Worm (Caenorhabditis elegans) whole organism, late embryonic: ENCODE measurements around the gene col-3.

Source experiments
- C08G9.2 ChIP-seq: sonication (generic microtip); optimal IDR thresholded peaks from 2 replicates; lab custom pipeline; 2016; ENCODE audit warnings: mild to moderate bottlenecking, missing genetic modification characterization, moderate library complexity, missing compliant biosample characterization
- K02D7.2 ChIP-seq: sonication (generic microtip); optimal IDR thresholded peaks from 2 replicates; lab custom pipeline; 2017; ENCODE audit warnings: mild to moderate bottlenecking, missing genetic modification characterization, missing compliant biosample characterization
- T23F11.4 ChIP-seq: fragments of 200-800 bp; sonication (Bioruptor generic); optimal IDR thresholded peaks from 2 replicates; lab custom pipeline; 2018; ENCODE audit warnings: mild to moderate bottlenecking, missing genetic modification characterization, missing compliant biosample characterization
- Y22D7AL.16 ChIP-seq: sonication (generic microtip); optimal IDR thresholded peaks from 2 replicates; lab custom pipeline; 2016; ENCODE audit warnings: missing genetic modification characterization, missing compliant biosample characterization
- ama-1 ChIP-seq: fragments of 150-350 bp; optimal IDR thresholded peaks from 2 replicates; lab custom pipeline; 2014
- ceh-18 ChIP-seq: sonication (generic microtip); optimal IDR thresholded peaks from 2 replicates; lab custom pipeline; 2016; ENCODE audit warnings: missing genetic modification characterization, missing compliant biosample characterization
- ceh-19 ChIP-seq: fragments of 200-800 bp; sonication (Bioruptor generic); optimal IDR thresholded peaks from 2 replicates; lab custom pipeline; 2018; ENCODE audit warnings: mild to moderate bottlenecking, missing genetic modification characterization, missing compliant biosample characterization
- ceh-22 ChIP-seq: sonication (generic microtip); optimal IDR thresholded peaks from 2 replicates; lab custom pipeline; 2017; ENCODE audit warnings: missing biosample characterization, missing genetic modification characterization
- ceh-24 ChIP-seq: sonication (generic microtip); optimal IDR thresholded peaks from 2 replicates; lab custom pipeline; 2016; ENCODE audit warnings: mild to moderate bottlenecking, missing genetic modification characterization, missing compliant biosample characterization
- ceh-30 ChIP-seq: fragments of 150-350 bp; optimal IDR thresholded peaks from 2 replicates; lab custom pipeline; 2014; ENCODE audit warnings: missing biosample characterization, missing genetic modification characterization
- ceh-45 ChIP-seq: fragments of 200-800 bp; sonication (Bioruptor generic); IDR thresholded peaks from 2 replicates; pipeline ENCODE4 v1.3.6; 2022; ENCODE audit warnings: missing genetic modification reagents, missing genetic modification characterization, missing compliant biosample characterization
- ceh-48 ChIP-seq: sonication (generic microtip); optimal IDR thresholded peaks from 2 replicates; lab custom pipeline; 2016; ENCODE audit warnings: missing genetic modification characterization, inconsistent platforms, missing compliant biosample characterization
- che-1 ChIP-seq: sonication (generic microtip); optimal IDR thresholded peaks from 2 replicates; lab custom pipeline; 2016; ENCODE audit warnings: mild to moderate bottlenecking, missing genetic modification characterization, missing compliant biosample characterization
- dve-1 ChIP-seq: sonication (generic microtip); optimal IDR thresholded peaks from 2 replicates; lab custom pipeline; 2017; ENCODE audit warnings: antibody characterized with exemption, mild to moderate bottlenecking, missing genetic modification characterization, missing compliant biosample characterization
- ets-4 ChIP-seq: sonication (generic microtip); optimal IDR thresholded peaks from 2 replicates; lab custom pipeline; 2016; ENCODE audit warnings: missing genetic modification characterization, missing compliant biosample characterization
- eyg-1 ChIP-seq: sonication (generic microtip); optimal IDR thresholded peaks from 2 replicates; lab custom pipeline; 2016; ENCODE audit warnings: missing genotype, missing genetic modification characterization, missing compliant biosample characterization
- fax-1 ChIP-seq: sonication (generic microtip); optimal IDR thresholded peaks from 2 replicates; lab custom pipeline; 2016; ENCODE audit warnings: missing genotype, missing genetic modification characterization, missing compliant biosample characterization
- fkh-10 ChIP-seq: fragments of 150-350 bp; optimal IDR thresholded peaks from 2 replicates; lab custom pipeline; 2014; ENCODE audit warnings: missing biosample characterization, missing genetic modification reagents, missing genetic modification characterization
- gmeb-2 ChIP-seq: sonication (generic microtip); optimal IDR thresholded peaks from 2 replicates; lab custom pipeline; 2016; ENCODE audit warnings: missing genetic modification characterization, inconsistent platforms, missing compliant biosample characterization
- hlh-13 ChIP-seq: fragments of 200-800 bp; sonication (Bioruptor generic); optimal IDR thresholded peaks from 2 replicates; lab custom pipeline; 2018; ENCODE audit warnings: mild to moderate bottlenecking, missing genetic modification characterization, missing compliant biosample characterization
- hlh-6 ChIP-seq: sonication (generic microtip); optimal IDR thresholded peaks from 2 replicates; lab custom pipeline; 2016; ENCODE audit warnings: missing genotype, missing genetic modification characterization, missing compliant biosample characterization
- lin-11 ChIP-seq: fragments of 200-800 bp; sonication (Bioruptor generic); optimal IDR thresholded peaks from 2 replicates; lab custom pipeline; 2018; ENCODE audit warnings: mild to moderate bottlenecking, missing genetic modification characterization, missing compliant biosample characterization
- madf-2 ChIP-seq: sonication (generic microtip); optimal IDR thresholded peaks from 2 replicates; lab custom pipeline; 2017; ENCODE audit warnings: missing genetic modification characterization, missing compliant biosample characterization
- mec-3 ChIP-seq: sonication (generic microtip); optimal IDR thresholded peaks from 2 replicates; lab custom pipeline; 2016; ENCODE audit warnings: borderline replicate concordance, missing genetic modification characterization, missing compliant biosample characterization
- nfya-1 ChIP-seq: sonication (generic microtip); optimal IDR thresholded peaks from 2 replicates; lab custom pipeline; 2017; ENCODE audit warnings: missing genetic modification characterization, mild to moderate bottlenecking, missing compliant biosample characterization, antibody characterized with exemption, moderate library complexity
- nhr-11 ChIP-seq: fragments of 150-350 bp; optimal IDR thresholded peaks from 2 replicates; lab custom pipeline; 2014; ENCODE audit warnings: missing biosample characterization, missing genetic modification characterization
- pag-3 ChIP-seq: sonication (generic microtip); optimal IDR thresholded peaks from 2 replicates; lab custom pipeline; 2016; ENCODE audit warnings: missing compliant biosample characterization, missing genetic modification characterization, borderline replicate concordance
- pha-2 ChIP-seq: sonication (generic microtip); optimal IDR thresholded peaks from 2 replicates; lab custom pipeline; 2017; ENCODE audit warnings: mild to moderate bottlenecking, missing genetic modification characterization, missing compliant biosample characterization
- pha-4 ChIP-seq: fragments of 150-350 bp; optimal IDR thresholded peaks from 2 replicates; lab custom pipeline; 2018; ENCODE audit warnings: missing biosample characterization, missing genetic modification reagents, missing genetic modification characterization
- pros-1 ChIP-seq: fragments of 150-350 bp; optimal IDR thresholded peaks from 2 replicates; lab custom pipeline; 2014; ENCODE audit warnings: missing biosample characterization, missing genetic modification reagents, missing genetic modification characterization
- rnt-1 ChIP-seq: sonication (generic microtip); optimal IDR thresholded peaks from 2 replicates; lab custom pipeline; 2016; ENCODE audit warnings: missing genetic modification characterization, missing compliant biosample characterization
- sox-2 ChIP-seq: fragments of 200-800 bp; sonication (Bioruptor generic); IDR thresholded peaks from 2 replicates; pipeline ENCODE4 v1.3.6; 2022; ENCODE audit warnings: missing genetic modification reagents, missing genetic modification characterization, missing compliant biosample characterization
- sox-4 ChIP-seq: sonication (generic microtip); optimal IDR thresholded peaks from 2 replicates; lab custom pipeline; 2017; ENCODE audit warnings: mild to moderate bottlenecking, missing genetic modification characterization, inconsistent platforms, missing compliant biosample characterization
- tbx-7 ChIP-seq: sonication (generic microtip); optimal IDR thresholded peaks from 2 replicates; lab custom pipeline; 2016; ENCODE audit warnings: missing genotype, missing genetic modification characterization, missing compliant biosample characterization
- ttx-3 ChIP-seq: sonication (generic microtip); optimal IDR thresholded peaks from 2 replicates; lab custom pipeline; 2016; ENCODE audit warnings: missing genetic modification reagents, missing genetic modification characterization, missing compliant biosample characterization
- unc-3 ChIP-seq, 2 experiments: fragments of 200-800 bp in 1 of 2; sonication (Bioruptor generic) in 1 of 2; sonication (generic microtip) in 1 of 2; conservative IDR thresholded peaks in 1 of 2; optimal IDR thresholded peaks in 1 of 2; 2 replicates each; pipeline versions ENCODE4 v1.3.6 to Lab custom; 2016 to 2022; ENCODE audit warnings: missing compliant biosample characterization in 2 of 2, missing genetic modification characterization in 2 of 2, missing genetic modification reagents in 1 of 2
- unc-55 ChIP-seq: sonication (generic microtip); optimal IDR thresholded peaks from 2 replicates; lab custom pipeline; 2017; ENCODE audit warnings: missing biosample characterization, missing genetic modification reagents, missing genetic modification characterization
- unc-86 ChIP-seq: sonication (generic microtip); optimal IDR thresholded peaks from 2 replicates; lab custom pipeline; 2016; ENCODE audit warnings: missing genetic modification characterization, missing compliant biosample characterization
- ztf-16 ChIP-seq: sonication (generic microtip); optimal IDR thresholded peaks from 2 replicates; lab custom pipeline; 2017; ENCODE audit warnings: missing genetic modification characterization, missing compliant biosample characterization

The col-3 gene

ce11 chrIV:8807327-8807726 is 17.3 kb upstream of the col-3 start:
- no peak for TF ChIP-seq ztf-16 (tag; lab: Kevin White, UChicago)
- no peak for TF ChIP-seq nfya-1
- no peak for TF ChIP-seq pha-2 (tag; lab: Kevin White, UChicago)
- no peak for TF ChIP-seq madf-2 (tag; lab: Kevin White, UChicago)
- no peak for TF ChIP-seq unc-86
- TF ChIP-seq tbx-7 (tag; lab: Kevin White, UChicago): no peak
- no peak for TF ChIP-seq ama-1
- TF ChIP-seq pros-1 (tag; lab: Kevin White, UChicago): no peak

ce11 chrIV:8813614-8814013 is 11.0 kb upstream of the col-3 start, which contains the start of gene exc-5:
Gene exc-5 (minus strand): TSS chrIV:8813670.
- no peak for TF ChIP-seq ceh-45 (GFP tag; lab: Robert Waterston, UW)
- TF ChIP-seq fkh-10 (GFP tag; lab: Kevin White, UChicago): no peak
- peak; percentile 75 for TF ChIP-seq unc-55 (GFP tag; lab: Kevin White, UChicago)
- TF ChIP-seq Y22D7AL.16: no peak
- no peak for TF ChIP-seq hlh-13 (GFP tag; lab: Kevin White, UChicago)
- no peak for TF ChIP-seq dve-1
- no peak for TF ChIP-seq ceh-19 (GFP tag; lab: Kevin White, UChicago)

- TF ChIP-seq ceh-22 (tag; lab: Kevin White, UChicago) (no peak), ceh-48 (tag; lab: Kevin White, UChicago) (no peak), eyg-1 (tag; lab: Kevin White, UChicago) (no peak), pag-3 (no peak), ceh-18 (tag; lab: Kevin White, UChicago) (no peak), ttx-3 (tag; lab: Kevin White, UChicago) (no peak)
- TF ChIP-seq, all 69 proteins: peak for 0
These were observed 9.4 kb upstream of the col-3 start for ce11 chrIV:8815162-8815561.

ce11 chrIV:8816029-8816428 is 8.6 kb upstream of the col-3 start, which contains the start of gene grsp-2:
Gene grsp-2 (plus strand): TSS chrIV:8816329.
- TF ChIP-seq eyg-1 (tag; lab: Kevin White, UChicago): no peak
- TF ChIP-seq ceh-30 (tag; lab: Kevin White, UChicago): no peak
- no peak for TF ChIP-seq unc-3 (GFP tag; conservative IDR thresholded peaks at IDR 0.05; lab: Robert Waterston, UW)
- no peak for TF ChIP-seq unc-3 (tag; optimal IDR thresholded peaks at IDR 0.05; lab: Kevin White, UChicago)

- no peak for TF ChIP-seq sox-2 (GFP tag; lab: Robert Waterston, UW)
- no peak for TF ChIP-seq nfya-1
- no peak for TF ChIP-seq hlh-13 (GFP tag; lab: Kevin White, UChicago)
- no peak for TF ChIP-seq fax-1 (tag; lab: Kevin White, UChicago)
- TF ChIP-seq ceh-22 (tag; lab: Kevin White, UChicago): no peak
- no peak for TF ChIP-seq che-1 (tag; lab: Kevin White, UChicago)
- TF ChIP-seq ttx-3 (tag; lab: Kevin White, UChicago): no peak
- no peak for TF ChIP-seq ceh-24 (tag; lab: Kevin White, UChicago)
- TF ChIP-seq ets-4 (tag; lab: Kevin White, UChicago): no peak
- no peak for TF ChIP-seq mec-3 (tag; lab: Kevin White, UChicago)
These were observed 8.0 kb upstream of the col-3 start for ce11 chrIV:8816617-8817016.

ce11 chrIV:8817639-8818038 is 6.9 kb upstream of the col-3 start, which contains the start of gene T28C6.10:
Gene T28C6.10 (plus strand): TSS chrIV:8817939.
- no peak for TF ChIP-seq pha-4 (tag; lab: Kevin White, UChicago)
- no peak for TF ChIP-seq lin-11 (tag; lab: Kevin White, UChicago)
- TF ChIP-seq rnt-1: no peak
- no peak for TF ChIP-seq hlh-6 (tag; lab: Kevin White, UChicago)
- TF ChIP-seq fkh-10 (GFP tag; lab: Kevin White, UChicago): no peak
- TF ChIP-seq ceh-18 (tag; lab: Kevin White, UChicago): no peak
- no peak for TF ChIP-seq C08G9.2
- TF ChIP-seq ama-1: no peak
- no peak for TF ChIP-seq pros-1 (tag; lab: Kevin White, UChicago)
- no peak for TF ChIP-seq K02D7.2
- TF ChIP-seq T23F11.4 (GFP tag; lab: Kevin White, UChicago): no peak
- TF ChIP-seq ceh-48 (tag; lab: Kevin White, UChicago): no peak
- no peak for TF ChIP-seq ceh-30 (tag; lab: Kevin White, UChicago)
- no peak for TF ChIP-seq mec-3 (tag; lab: Kevin White, UChicago)
- no peak for TF ChIP-seq ztf-16 (tag; lab: Kevin White, UChicago)
- no peak for TF ChIP-seq sox-4
- TF ChIP-seq nfya-1: no peak
- TF ChIP-seq gmeb-2 (tag; lab: Kevin White, UChicago): no peak
- TF ChIP-seq eyg-1 (tag; lab: Kevin White, UChicago): no peak
- TF ChIP-seq nhr-11 (tag; lab: Kevin White, UChicago): no peak
